Worm (Caenorhabditis elegans): ENCODE measurements around the gene ZC204.14.

DNA sequence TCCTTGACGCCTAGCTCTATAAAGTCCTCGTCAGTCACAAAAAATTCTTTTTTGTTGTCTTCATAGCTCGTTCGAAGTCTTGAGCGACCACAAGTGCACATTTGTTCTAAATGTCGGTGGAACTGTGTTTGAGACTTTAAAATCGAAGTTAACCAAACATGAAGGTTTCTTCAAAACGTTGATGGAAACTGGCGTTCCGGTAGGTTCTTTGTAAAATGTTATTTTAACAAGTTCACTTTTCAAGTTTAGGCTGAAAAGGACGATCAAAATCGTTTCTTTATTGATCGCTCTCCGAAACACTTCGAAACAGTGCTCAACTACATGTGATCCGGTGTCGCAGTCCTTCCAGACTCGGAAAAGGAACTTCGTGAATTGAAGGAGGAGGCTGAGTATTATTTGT, 38.2 kb downstream of the ZC204.14 start, which contains the start of gene fbxa-160:
- TF ChIP-seq elt-3 (tag; optimal IDR thresholded peaks at IDR 0.05): no peak
- TF ChIP-seq nhr-28 (tag; optimal IDR thresholded peaks at IDR 0.05): no peak
- TF ChIP-seq nhr-85 (tag): no peak
- TF ChIP-seq ztf-11 (tag; optimal IDR thresholded peaks at IDR 0.05): no peak
- TF ChIP-seq blmp-1 (tag; optimal IDR thresholded peaks at IDR 0.05): no peak
- TF ChIP-seq efl-1 (optimal IDR thresholded peaks at IDR 0.05): no peak
- TF ChIP-seq efl-1 (GFP tag; optimal IDR thresholded peaks at IDR 0.05 in 1 of 2): no peak
- no peak for TF ChIP-seq nhr-90 (tag; optimal IDR thresholded peaks at IDR 0.05; ENCODE audit: poor library complexity)

Measured in whole organism, L1 larva.